Worm (Caenorhabditis elegans) whole organism, late embryonic: ENCODE data around the gene ndua-12.

ENCODE experiments used
- T23F11.4 ChIP-seq: fragments of 200-800 bp; sonication (Bioruptor generic); optimal IDR thresholded peaks from 2 replicates; lab custom pipeline; 2018; ENCODE audit warnings: mild to moderate bottlenecking, missing genetic modification characterization, missing compliant biosample characterization
- ama-1 ChIP-seq: fragments of 150-350 bp; optimal IDR thresholded peaks from 2 replicates; lab custom pipeline; 2014
- ceh-45 ChIP-seq: fragments of 200-800 bp; sonication (Bioruptor generic); IDR thresholded peaks from 2 replicates; pipeline ENCODE4 v1.3.6; 2022; ENCODE audit warnings: missing genetic modification reagents, missing genetic modification characterization, missing compliant biosample characterization
- ceh-6 ChIP-seq: fragments of 200-800 bp; sonication (Bioruptor generic); optimal IDR thresholded peaks from 2 replicates; lab custom pipeline; 2018; ENCODE audit warnings: mild to moderate bottlenecking, missing genetic modification characterization, missing compliant biosample characterization
- ceh-9 ChIP-seq: sonication (generic microtip); optimal IDR thresholded peaks from 2 replicates; lab custom pipeline; 2016; ENCODE audit warnings: mild to moderate bottlenecking, missing genetic modification characterization, inconsistent platforms, missing compliant biosample characterization
- fkh-10 ChIP-seq: fragments of 150-350 bp; optimal IDR thresholded peaks from 2 replicates; lab custom pipeline; 2014; ENCODE audit warnings: missing biosample characterization, missing genetic modification reagents, missing genetic modification characterization
- hlh-30 ChIP-seq: sonication (generic microtip); optimal IDR thresholded peaks from 2 replicates; lab custom pipeline; 2017; ENCODE audit warnings: antibody characterized with exemption, missing genetic modification characterization, missing compliant biosample characterization; ENCODE audit not compliant: insufficient read depth
- lin-11 ChIP-seq: fragments of 200-800 bp; sonication (Bioruptor generic); optimal IDR thresholded peaks from 2 replicates; lab custom pipeline; 2018; ENCODE audit warnings: mild to moderate bottlenecking, missing genetic modification characterization, missing compliant biosample characterization
- mec-3 ChIP-seq: sonication (generic microtip); optimal IDR thresholded peaks from 2 replicates; lab custom pipeline; 2016; ENCODE audit warnings: borderline replicate concordance, missing genetic modification characterization, missing compliant biosample characterization
- nfya-1 ChIP-seq: sonication (generic microtip); optimal IDR thresholded peaks from 2 replicates; lab custom pipeline; 2017; ENCODE audit warnings: missing genetic modification characterization, mild to moderate bottlenecking, missing compliant biosample characterization, antibody characterized with exemption, moderate library complexity
- sox-4 ChIP-seq: sonication (generic microtip); optimal IDR thresholded peaks from 2 replicates; lab custom pipeline; 2017; ENCODE audit warnings: mild to moderate bottlenecking, missing genetic modification characterization, inconsistent platforms, missing compliant biosample characterization

DNA sequence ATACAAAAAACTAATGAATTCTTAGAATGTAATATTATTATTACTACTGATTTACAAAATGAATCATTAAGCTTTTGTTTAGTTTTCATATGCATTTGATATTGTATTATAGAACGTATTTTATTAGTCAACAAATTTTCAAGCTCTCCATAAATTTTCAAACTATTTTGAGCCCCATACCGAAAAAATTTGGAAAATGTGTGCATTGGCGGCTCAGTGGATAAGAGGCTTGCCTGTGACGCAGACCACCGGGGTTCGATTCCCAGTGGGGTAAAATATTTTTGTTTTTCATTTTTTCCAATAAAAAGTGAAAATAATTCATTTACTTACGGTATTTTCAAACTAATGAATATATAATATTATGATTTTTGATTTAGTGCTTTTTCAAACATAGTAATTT, 18.8 kb upstream of the ndua-12 start:
- TF ChIP-seq hlh-30 (tag; lab: Kevin White, UChicago) (no peak), ceh-45 (GFP tag; lab: Robert Waterston, UW) (no peak), ceh-6 (GFP tag; lab: Kevin White, UChicago) (no peak), ama-1 (lab: Kevin White, UChicago) (no peak), T23F11.4 (GFP tag; lab: Kevin White, UChicago) (no peak), ceh-9 (no peak), mec-3 (tag; lab: Kevin White, UChicago) (no peak), lin-11 (tag; lab: Kevin White, UChicago) (no peak), nfya-1 (tag; lab: Kevin White, UChicago) (no peak), fkh-10 (no peak), sox-4 (tag; lab: Kevin White, UChicago) (no peak)
